Worm (Caenorhabditis elegans): ENCODE measurements around the gene decr-1.3.

The decr-1.3 gene

ce11 chrII:8135953-8136352 lies 37.4 kb downstream of the decr-1.3 start:
- TF ChIP-seq nhr-25 (tag; optimal IDR thresholded peaks at IDR 0.05) (no peak), nhr-10 (tag; optimal IDR thresholded peaks at IDR 0.05) (no peak)

ce11 chrII:8131413-8131966 lies 41.9 kb downstream of the decr-1.3 start:
- TF ChIP-seq lin-11 (tag; optimal IDR thresholded peaks at IDR 0.05) (peak; percentile 65), mbf-1 (tag; optimal IDR thresholded peaks at IDR 0.05) (no peak), alr-1 (tag; optimal IDR thresholded peaks at IDR 0.05) (no peak), aly-2 (tag; optimal IDR thresholded peaks at IDR 0.05) (no peak), gmeb-1 (tag; optimal IDR thresholded peaks at IDR 0.05) (no peak), ztf-11 (tag; optimal IDR thresholded peaks at IDR 0.05) (no peak), elt-3 (tag; optimal IDR thresholded peaks at IDR 0.05) (no peak), nhr-77 (tag; optimal IDR thresholded peaks at IDR 0.05) (no peak), nhr-11 (tag; optimal IDR thresholded peaks at IDR 0.05) (no peak), dmd-4 (tag; optimal IDR thresholded peaks at IDR 0.05) (no peak), ceh-82 (tag; optimal IDR thresholded peaks at IDR 0.05) (no peak), lin-13 (GFP tag; optimal IDR thresholded peaks at IDR 0.05) (no peak), nhr-23 (tag; optimal IDR thresholded peaks at IDR 0.05) (no peak), crh-2 (tag; optimal IDR thresholded peaks at IDR 0.05) (peak; percentile 44), R02D3.7 (tag; optimal IDR thresholded peaks at IDR 0.05) (no peak), unc-62 (GFP tag; optimal IDR thresholded peaks at IDR 0.05) (no peak), C34F6.9 (tag; optimal IDR thresholded peaks at IDR 0.05) (peak; percentile 52), nhr-25 (tag; optimal IDR thresholded peaks at IDR 0.05) (peak; percentile 80), skn-1 (tag; optimal IDR thresholded peaks at IDR 0.05) (no peak), nhr-10 (tag; optimal IDR thresholded peaks at IDR 0.05) (no peak), ztf-4 (tag; optimal IDR thresholded peaks at IDR 0.05) (no peak), elt-1 (tag; optimal IDR thresholded peaks at IDR 0.05) (no peak), peb-1 (tag; optimal IDR thresholded peaks at IDR 0.05) (no peak), ama-1 (optimal IDR thresholded peaks at IDR 0.05) (peak; percentile 10), nhr-129 (tag; optimal IDR thresholded peaks at IDR 0.05) (peak; percentile 39), nhr-237 (tag; optimal IDR thresholded peaks at IDR 0.05) (no peak), sem-4 (tag; optimal IDR thresholded peaks at IDR 0.05) (no peak), fos-1 (tag; optimal IDR thresholded peaks at IDR 0.05) (no peak), blmp-1 (tag; optimal IDR thresholded peaks at IDR 0.05; ENCODE audit: insufficient read depth) (peak; percentile 27), nhr-6 (tag; optimal IDR thresholded peaks at IDR 0.05) (no peak), zag-1 (tag; optimal IDR thresholded peaks at IDR 0.05) (peak; percentile 90), mdl-1 (tag; optimal IDR thresholded peaks at IDR 0.05) (peak in 1 of 2 experiments; percentile 52), ZK546.5 (tag; optimal IDR thresholded peaks at IDR 0.05) (no peak), unc-39 (tag; optimal IDR thresholded peaks at IDR 0.05) (no peak), nhr-12 (tag; optimal IDR thresholded peaks at IDR 0.05) (no peak), ztf-1 (GFP tag; conservative IDR thresholded peaks at IDR 0.05) (no peak), sma-9 (GFP tag; optimal IDR thresholded peaks at IDR 0.05) (peak; percentile 66), sma-9 (tag; optimal IDR thresholded peaks at IDR 0.05) (no peak), nhr-21 (tag; optimal IDR thresholded peaks at IDR 0.05) (no peak), mab-5 (tag; optimal IDR thresholded peaks at IDR 0.05) (peak; percentile 23), unc-55 (GFP tag; optimal IDR thresholded peaks at IDR 0.05) (peak; percentile 76), ceh-16 (tag; optimal IDR thresholded peaks at IDR 0.05) (no peak), Y55F3AM.14 (GFP tag; optimal IDR thresholded peaks at IDR 0.05) (peak; percentile 57), lsy-2 (tag; optimal IDR thresholded peaks at IDR 0.05) (peak; percentile 44 to 78), F13H6.1 (tag; optimal IDR thresholded peaks at IDR 0.05) (peak; percentile 82), snpc-4 (tag; optimal IDR thresholded peaks at IDR 0.05) (peak; percentile 13), sma-3 (GFP tag; optimal IDR thresholded peaks at IDR 0.05) (peak; percentile 60), lin-39 (tag; optimal IDR thresholded peaks at IDR 0.05) (no peak), egl-27 (tag; optimal IDR thresholded peaks at IDR 0.05) (peak; percentile 49)
